Fruit fly (Drosophila melanogaster) whole organism, wandering third instar larva: ENCODE results near the gene hwt.

Experiments
- HLH106 ChIP-seq: fragments of 200-800 bp; optimal IDR thresholded peaks from 3 replicates; lab custom pipeline; 2019; ENCODE audit warnings: missing biosample characterization, mild to moderate bottlenecking, missing genetic modification characterization, moderate library complexity
- br ChIP-seq: fragments of 200-800 bp; sonication (Bioruptor generic); optimal IDR thresholded peaks from 2 replicates; lab custom pipeline; 2016; ENCODE audit warnings: missing biosample characterization, missing genetic modification characterization
- pan ChIP-seq: fragments of >200 bp; optimal IDR thresholded peaks from 2 replicates; lab custom pipeline; 2017

- TF ChIP-seq HLH106 (tag; lab: Kevin White, UChicago) (peak; percentile 66), br (GFP tag; lab: Kevin White, UChicago) (no peak), pan (no peak)
Measured at dm6 chrX:12595610-12596336, 27.5 kb upstream of the hwt start, which contains the start of the genes CG1824 and Sec16.
